Worm (Caenorhabditis elegans) whole organism, L3 larva: ENCODE data around the gene vgln-1.

ENCODE experiments used
- ama-1 ChIP-seq: fragments of 150-350 bp; optimal IDR thresholded peaks from 2 replicates; lab custom pipeline; 2018
- egl-27 ChIP-seq: sonication (generic microtip); optimal IDR thresholded peaks from 4 replicates; lab custom pipeline; 2017; ENCODE audit warnings: missing biosample characterization, missing genetic modification reagents, missing genetic modification characterization
- unc-39 ChIP-seq: sonication (generic microtip); optimal IDR thresholded peaks from 4 replicates; lab custom pipeline; 2017; ENCODE audit warnings: missing biosample characterization, missing genetic modification characterization

ce11 chrII:9940430-9940829 is 49.5 kb upstream of the vgln-1 start, which contains the start of gene ufd-3:
- TF ChIP-seq ama-1 (lab: Kevin White, UChicago), result peak; percentile 33
- no peak for TF ChIP-seq unc-39 (tag; lab: Kevin White, UChicago)
- TF ChIP-seq egl-27 (tag; lab: Kevin White, UChicago), result peak; percentile 7
